Fruit fly (Drosophila melanogaster) whole organism, embryonic: ENCODE results near the gene path.

ENCODE experiments used
- Ada2b ChIP-seq: fragments of 200-800 bp; sonication (Bioruptor generic); IDR thresholded peaks from 2 replicates; pipeline ENCODE4 v1.3.6; 2022; ENCODE audit warnings: missing biosample characterization, missing genetic modification characterization
- Atf3 ChIP-seq: fragments of 200-800 bp; sonication (Bioruptor generic); optimal IDR thresholded peaks from 3 replicates; lab custom pipeline; 2016; ENCODE audit warnings: missing biosample characterization, missing genetic modification characterization
- CG10462 ChIP-seq: fragments of 200-800 bp; sonication (Bioruptor generic); optimal IDR thresholded peaks from 2 replicates; lab custom pipeline; 2016; ENCODE audit warnings: missing biosample characterization, missing genetic modification characterization
- CG11504 ChIP-seq: fragments of 200-800 bp; sonication (Bioruptor generic); optimal IDR thresholded peaks from 3 replicates; lab custom pipeline; 2019; ENCODE audit warnings: missing biosample characterization, mild to moderate bottlenecking, missing genetic modification characterization, moderate library complexity
- CG11695 ChIP-seq: fragments of 200-800 bp; sonication (Bioruptor generic); IDR thresholded peaks from 3 replicates; pipeline ENCODE4 v1.3.6; 2022; ENCODE audit warnings: missing biosample characterization, missing genetic modification characterization
- CG12219 ChIP-seq: fragments of 200-800 bp; sonication (Bioruptor generic); optimal IDR thresholded peaks from 3 replicates; lab custom pipeline; 2018; ENCODE audit warnings: missing biosample characterization, mild to moderate bottlenecking, missing genetic modification characterization
- CG12769 ChIP-seq: fragments of 200-800 bp; sonication (Bioruptor generic); optimal IDR thresholded peaks from 2 replicates; lab custom pipeline; 2019; ENCODE audit warnings: missing biosample characterization, mild to moderate bottlenecking, missing genetic modification characterization, moderate library complexity
- CG14441 ChIP-seq: fragments of 200-800 bp; sonication (Bioruptor generic); IDR thresholded peaks from 2 replicates; pipeline ENCODE4 v1.3.6; 2022; ENCODE audit warnings: missing biosample characterization, missing genetic modification characterization
- CG1603 ChIP-seq: fragments of 200-800 bp; sonication (Bioruptor generic); optimal IDR thresholded peaks from 2 replicates; lab custom pipeline; 2019; ENCODE audit warnings: missing biosample characterization, mild to moderate bottlenecking, missing genetic modification characterization, moderate library complexity
- CG18262 ChIP-seq: fragments of 200-800 bp; optimal IDR thresholded peaks from 3 replicates; lab custom pipeline; 2019; ENCODE audit warnings: missing biosample characterization, mild to moderate bottlenecking, missing genetic modification characterization, moderate library complexity
- CG2678 ChIP-seq: fragments of 200-800 bp; sonication (Bioruptor generic); optimal IDR thresholded peaks from 3 replicates; lab custom pipeline; 2019; ENCODE audit warnings: missing biosample characterization, mild to moderate bottlenecking, missing genetic modification characterization, moderate library complexity
- CG3281 ChIP-seq: fragments of 200-800 bp; sonication (Bioruptor generic); optimal IDR thresholded peaks from 3 replicates; lab custom pipeline; 2017; ENCODE audit warnings: missing biosample characterization, mild to moderate bottlenecking, missing genetic modification characterization
- CG34422 ChIP-seq: fragments of 200-800 bp; sonication (Bioruptor generic); IDR thresholded peaks from 3 replicates; pipeline ENCODE4 v1.3.6; 2022; ENCODE audit warnings: missing biosample characterization, missing genetic modification characterization
- CG4424 ChIP-seq: fragments of 200-800 bp; sonication (Bioruptor generic); optimal IDR thresholded peaks from 3 replicates; lab custom pipeline; 2016; ENCODE audit warnings: missing biosample characterization, missing genetic modification characterization
- CG7839 ChIP-seq: fragments of 200-800 bp; sonication (Bioruptor generic); optimal IDR thresholded peaks from 3 replicates; lab custom pipeline; 2018; ENCODE audit warnings: missing biosample characterization, mild to moderate bottlenecking, missing genetic modification characterization, moderate library complexity
- CG8290 ChIP-seq, 3 experiments: fragments of 200-800 bp; sonication (Bioruptor generic); optimal IDR thresholded peaks; 2 replicates each; lab custom pipeline; 2016 to 2019; ENCODE audit warnings: missing biosample characterization in 3 of 3, missing genetic modification characterization in 3 of 3, mild to moderate bottlenecking in 2 of 3, moderate library complexity in 1 of 3
- CoRest ChIP-seq: fragments of 200-800 bp; sonication (Bioruptor generic); optimal IDR thresholded peaks from 3 replicates; lab custom pipeline; 2018; ENCODE audit warnings: missing biosample characterization, mild to moderate bottlenecking, missing genetic modification characterization, moderate library complexity
- E2f1 ChIP-seq: fragments of 200-800 bp; sonication (Bioruptor generic); IDR thresholded peaks from 2 replicates; pipeline ENCODE4 v1.3.6; 2022; ENCODE audit warnings: missing biosample characterization, missing genetic modification characterization
- Eip74EF ChIP-seq, 2 experiments: fragments of 200-800 bp in 1 of 2; fragments of >200 bp in 1 of 2; sonication (Bioruptor generic) in 1 of 2; optimal IDR thresholded peaks; 2 replicates each; lab custom pipeline; 2017 to 2019; ENCODE audit warnings: missing biosample characterization in 2 of 2, missing genetic modification characterization in 2 of 2, mild to moderate bottlenecking in 1 of 2, moderate library complexity in 1 of 2
- HLH3B ChIP-seq: fragments of 200-800 bp; sonication (Bioruptor generic); IDR thresholded peaks from 2 replicates; pipeline ENCODE4 v1.3.6; 2022; ENCODE audit warnings: missing biosample characterization, missing genetic modification characterization
- Hr51 ChIP-seq, 2 experiments: fragments of 200-800 bp; sonication (Bioruptor generic); optimal IDR thresholded peaks; 2 replicates in 1 of 2; 3 replicates in 1 of 2; lab custom pipeline; 2016 to 2018; ENCODE audit warnings: missing biosample characterization in 2 of 2, missing genetic modification characterization in 2 of 2, mild to moderate bottlenecking in 1 of 2, moderate library complexity in 1 of 2
- Mrtf ChIP-seq: fragments of 200-800 bp; sonication (Bioruptor generic); IDR thresholded peaks from 3 replicates; pipeline ENCODE4 v1.3.6; 2022; ENCODE audit warnings: missing biosample characterization, missing genetic modification characterization
- Oli ChIP-seq: fragments of 200-800 bp; sonication (Bioruptor generic); optimal IDR thresholded peaks from 2 replicates; lab custom pipeline; 2018; ENCODE audit warnings: missing biosample characterization, mild to moderate bottlenecking, missing genetic modification characterization, moderate library complexity
- PHDP ChIP-seq: fragments of 200-800 bp; sonication (Bioruptor generic); optimal IDR thresholded peaks from 3 replicates; lab custom pipeline; 2018; ENCODE audit warnings: missing biosample characterization, mild to moderate bottlenecking, missing genetic modification characterization, moderate library complexity
- Ptx1 ChIP-seq: fragments of 200-800 bp; sonication (Bioruptor generic); IDR thresholded peaks from 2 replicates; pipeline ENCODE4 v1.3.6; 2022; ENCODE audit warnings: missing biosample characterization, missing genetic modification characterization
- Rfx ChIP-seq: fragments of 200-800 bp; sonication (Bioruptor generic); IDR thresholded peaks from 2 replicates; pipeline ENCODE4 v1.3.6; 2022; ENCODE audit warnings: missing biosample characterization, missing genetic modification characterization
- Sox102F ChIP-seq: fragments of 200-800 bp; sonication (Bioruptor generic); optimal IDR thresholded peaks from 2 replicates; lab custom pipeline; 2018; ENCODE audit warnings: missing biosample characterization, mild to moderate bottlenecking, missing genetic modification characterization, moderate library complexity
- ac ChIP-seq: fragments of 200-800 bp; sonication (Bioruptor generic); optimal IDR thresholded peaks from 3 replicates; lab custom pipeline; 2017; ENCODE audit warnings: missing biosample characterization, mild to moderate bottlenecking, missing genetic modification characterization
- cwo ChIP-seq: fragments of 200-800 bp; sonication (Bioruptor generic); optimal IDR thresholded peaks from 3 replicates; lab custom pipeline; 2017; ENCODE audit warnings: missing biosample characterization, missing genetic modification characterization, mild to moderate bottlenecking, moderate library complexity, missing genetic modification reagents
- danr ChIP-seq: fragments of 200-800 bp; sonication (Bioruptor generic); IDR thresholded peaks from 2 replicates; pipeline ENCODE4 v1.3.6; 2022; ENCODE audit warnings: missing biosample characterization, missing genetic modification characterization
- dysf ChIP-seq: fragments of 200-800 bp; sonication (Bioruptor generic); IDR thresholded peaks from 3 replicates; pipeline ENCODE4 v1.3.6; 2022; ENCODE audit warnings: missing biosample characterization, missing genetic modification characterization
- esg ChIP-seq: fragments of 200-800 bp; sonication (Bioruptor generic); conservative IDR thresholded peaks from 2 replicates; pipeline ENCODE4 v1.3.6; 2022; ENCODE audit warnings: missing biosample characterization, missing genetic modification characterization
- fru ChIP-seq: fragments of >200 bp; optimal IDR thresholded peaks from 2 replicates; lab custom pipeline; 2017
- gem ChIP-seq: fragments of 200-800 bp; sonication (Bioruptor generic); optimal IDR thresholded peaks from 2 replicates; lab custom pipeline; 2019; ENCODE audit warnings: missing biosample characterization, mild to moderate bottlenecking, missing genetic modification characterization, moderate library complexity
- grau ChIP-seq: fragments of 200-800 bp; optimal IDR thresholded peaks from 3 replicates; lab custom pipeline; 2019; ENCODE audit warnings: missing biosample characterization, mild to moderate bottlenecking, missing genetic modification characterization, moderate library complexity
- hb ChIP-seq: fragments of 200-800 bp; sonication (Bioruptor generic); IDR thresholded peaks from 3 replicates; pipeline ENCODE4 v1.3.6; 2022; ENCODE audit warnings: missing biosample characterization, missing genetic modification characterization; ENCODE audit not compliant: partially characterized antibody
- hkb ChIP-seq, 2 experiments: fragments of 200-800 bp in 1 of 2; fragments of >200 bp in 1 of 2; sonication (Bioruptor generic) in 1 of 2; IDR thresholded peaks in 1 of 2; optimal IDR thresholded peaks in 1 of 2; 2 replicates each; pipeline versions ENCODE4 v1.3.6 to Lab custom; 2017 to 2022; ENCODE audit warnings: missing biosample characterization in 1 of 2, missing genetic modification characterization in 1 of 2
- lab ChIP-seq: fragments of 200-800 bp; sonication (Bioruptor generic); optimal IDR thresholded peaks from 3 replicates; lab custom pipeline; 2017; ENCODE audit warnings: missing biosample characterization, missing genetic modification characterization, mild to moderate bottlenecking, moderate library complexity, missing genetic modification reagents
- lmd ChIP-seq: fragments of 200-800 bp; sonication (Bioruptor generic); IDR thresholded peaks from 2 replicates; pipeline ENCODE4 v1.3.6; 2022; ENCODE audit warnings: missing biosample characterization, missing genetic modification characterization
- nmo ChIP-seq: fragments of 200-800 bp; sonication (Bioruptor generic); optimal IDR thresholded peaks from 2 replicates; lab custom pipeline; 2018; ENCODE audit warnings: missing biosample characterization, mild to moderate bottlenecking, missing genetic modification characterization, moderate library complexity
- pho ChIP-seq: fragments of 200-800 bp; sonication (Bioruptor generic); optimal IDR thresholded peaks from 2 replicates; lab custom pipeline; 2016; ENCODE audit warnings: missing biosample characterization, missing genetic modification characterization
- phol ChIP-seq: fragments of 200-800 bp; sonication (Bioruptor generic); optimal IDR thresholded peaks from 3 replicates; lab custom pipeline; 2018; ENCODE audit warnings: missing biosample characterization, mild to moderate bottlenecking, missing genetic modification characterization, moderate library complexity
- row ChIP-seq: fragments of 200-800 bp; sonication (Bioruptor generic); IDR thresholded peaks from 3 replicates; pipeline ENCODE4 v1.3.6; 2022; ENCODE audit warnings: missing biosample characterization, missing genetic modification characterization
- sens ChIP-seq: fragments of 200-800 bp; sonication (Bioruptor generic); peaks from one replicate; lab custom pipeline; 2016; ENCODE audit warnings: missing biosample characterization, missing genetic modification characterization
- slbo ChIP-seq: fragments of 200-800 bp; sonication (Bioruptor generic); IDR thresholded peaks from 2 replicates; pipeline ENCODE4 v1.3.6; 2022; ENCODE audit warnings: missing biosample characterization, missing genetic modification characterization
- sna ChIP-seq: fragments of 200-800 bp; sonication (Bioruptor generic); IDR thresholded peaks from 2 replicates; pipeline ENCODE4 v1.3.6; 2022; ENCODE audit warnings: missing biosample characterization, missing genetic modification characterization; ENCODE audit not compliant: partially characterized antibody
- sob ChIP-seq: fragments of 200-800 bp; sonication (Bioruptor generic); IDR thresholded peaks from 2 replicates; pipeline ENCODE4 v1.3.6; 2022; ENCODE audit warnings: missing biosample characterization, missing genetic modification characterization
- tgo ChIP-seq: fragments of 200-800 bp; sonication (Bioruptor generic); IDR thresholded peaks from 3 replicates; pipeline ENCODE4 v1.3.6; 2022; ENCODE audit warnings: missing biosample characterization, missing genetic modification characterization

The path gene

dm6 chr3L:9552190-9552809, 47.2 kb upstream of the path start (continued):
- TF ChIP-seq sna (GFP tag; lab: Robert Waterston, UW) (no peak), HLH3B (GFP tag; lab: Robert Waterston, UW) (peak; percentile 35; the same call in 1 of the 2 replicates), CG1603 (no peak), sens (peak; percentile 69), phol (tag; lab: Kevin White, UChicago) (peak; percentile 0), CG18262 (tag; lab: Kevin White, UChicago) (peak; percentile 3), esg (GFP tag; lab: Robert Waterston, UW) (peak; percentile 27; the same call in 1 of the 2 replicates), CG4424 (GFP tag; lab: Kevin White, UChicago) (no peak), danr (GFP tag; lab: Robert Waterston, UW) (no peak), CG8290 (GFP tag; optimal IDR thresholded peaks at IDR 0.05; lab: Kevin White, UChicago) (no peak), CG8290 (tag; optimal IDR thresholded peaks at IDR 0.05; lab: Kevin White, UChicago) (peak in 1 of 2 experiments; percentile 36), cwo (GFP tag; lab: Kevin White, UChicago) (peak; percentile 66), Sox102F (GFP tag; lab: Kevin White, UChicago) (peak; percentile 60), row (GFP tag; lab: Robert Waterston, UW) (peak; percentile 34; the same call in 1 of the 3 replicates), CG12769 (no peak), Ada2b (GFP tag; lab: Robert Waterston, UW) (peak; percentile 43), ac (no peak), lmd (GFP tag; lab: Robert Waterston, UW) (peak; percentile 43), nmo (GFP tag; lab: Kevin White, UChicago) (peak; percentile 19), Rfx (peak; percentile 50), Oli (tag; lab: Kevin White, UChicago) (peak; percentile 36), Mrtf (GFP tag; lab: Robert Waterston, UW) (peak; percentile 47; the same call in 1 of the 3 replicates), hb (no peak), slbo (GFP tag; lab: Robert Waterston, UW) (peak; percentile 38; the same call in 1 of the 2 replicates), Hr51 (GFP tag; optimal IDR thresholded peaks at IDR 0.05; lab: Kevin White, UChicago) (peak in 1 of 2 experiments; percentile 58), pho (GFP tag; lab: Kevin White, UChicago) (no peak), Atf3 (GFP tag; lab: Kevin White, UChicago) (no peak), CG10462 (GFP tag; lab: Kevin White, UChicago) (no peak), tgo (peak; percentile 51), CG12219 (peak; percentile 7), PHDP (tag; lab: Kevin White, UChicago) (peak; percentile 21), CoRest (peak; percentile 25), CG14441 (GFP tag; lab: Robert Waterston, UW) (peak; percentile 38), lab (GFP tag; lab: Kevin White, UChicago) (peak; percentile 37), CG11504 (tag; lab: Kevin White, UChicago) (peak; percentile 54), E2f1 (GFP tag; lab: Robert Waterston, UW) (peak; percentile 42), grau (tag; lab: Kevin White, UChicago) (peak; percentile 74), fru (lab: Kevin White, UChicago) (no peak), Eip74EF (GFP tag; optimal IDR thresholded peaks at IDR 0.05; lab: Kevin White, UChicago) (peak in 1 of 2 experiments; percentile 19), hkb (optimal IDR thresholded peaks at IDR 0.05; lab: Kevin White, UChicago) (no peak), hkb (GFP tag; IDR thresholded peaks at IDR 0.05; lab: Robert Waterston, UW) (peak; percentile 37), dysf (GFP tag; lab: Robert Waterston, UW) (peak; percentile 58; the same call in 2 of the 3 replicates), sob (GFP tag; lab: Robert Waterston, UW) (peak; percentile 46), CG11695 (GFP tag; lab: Robert Waterston, UW) (0 out of 3 replicates have a peak, but pooled peaks have one; percentile 19), CG2678 (tag; lab: Kevin White, UChicago) (peak; percentile 49), gem (tag; lab: Kevin White, UChicago) (peak; percentile 23), CG34422 (GFP tag; lab: Robert Waterston, UW) (0 out of 3 replicates have a peak, but pooled peaks have one; percentile 40), CG3281 (GFP tag; lab: Kevin White, UChicago) (peak; percentile 32), CG7839 (tag; lab: Kevin White, UChicago) (peak; percentile 50), Ptx1 (peak; percentile 50)
